Worm (Caenorhabditis elegans): ENCODE results near the gene ttyh-1.

DNA sequence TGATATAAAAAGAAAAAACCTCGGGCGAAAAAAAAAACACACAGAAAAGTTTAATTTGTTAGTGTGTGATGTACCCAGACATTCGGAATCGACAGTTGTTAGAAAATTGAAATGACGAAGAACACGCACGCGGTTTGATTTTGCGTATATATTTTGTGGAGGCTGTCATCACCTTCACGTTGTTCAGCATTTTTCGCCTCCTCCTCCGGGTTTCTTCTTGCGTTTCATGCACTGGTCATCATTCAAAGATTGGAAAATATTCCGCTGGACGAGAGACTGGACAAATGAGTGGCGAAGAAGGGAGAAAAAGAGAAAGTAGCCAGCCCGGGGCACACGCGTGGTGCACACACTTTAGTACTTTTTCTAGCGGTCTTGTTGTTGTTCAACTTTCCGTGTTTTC is 23.6 kb upstream of the ttyh-1 start:
- no peak for TF ChIP-seq nhr-237 (tag; optimal IDR thresholded peaks at IDR 0.05)
- TF ChIP-seq lin-39 (tag; optimal IDR thresholded peaks at IDR 0.05) = peak; percentile 5
- no peak for TF ChIP-seq snpc-4 (tag; optimal IDR thresholded peaks at IDR 0.05)
- no peak for TF ChIP-seq aly-2 (tag; optimal IDR thresholded peaks at IDR 0.05)
- no peak for TF ChIP-seq unc-62 (GFP tag; optimal IDR thresholded peaks at IDR 0.05)
- no peak for TF ChIP-seq ztf-11 (tag; optimal IDR thresholded peaks at IDR 0.05)
- no peak for TF ChIP-seq unc-39 (tag; optimal IDR thresholded peaks at IDR 0.05)
- no peak for TF ChIP-seq ama-1 (optimal IDR thresholded peaks at IDR 0.05)
- no peak for TF ChIP-seq tbx-2 (tag; optimal IDR thresholded peaks at IDR 0.05)
- TF ChIP-seq elt-2 (tag; optimal IDR thresholded peaks at IDR 0.05) = no peak
- no peak for TF ChIP-seq ZK546.5 (tag; optimal IDR thresholded peaks at IDR 0.05)
- TF ChIP-seq mml-1 (tag; optimal IDR thresholded peaks at IDR 0.05) = no peak
- TF ChIP-seq nfya-1 (tag; optimal IDR thresholded peaks at IDR 0.05; ENCODE audit: insufficient read depth) = no peak
- no peak for TF ChIP-seq fkh-10 (GFP tag; optimal IDR thresholded peaks at IDR 0.05)

Data from whole organism, L3 larva.